Fruit fly (Drosophila melanogaster): ENCODE results near the gene bbg.

DNA sequence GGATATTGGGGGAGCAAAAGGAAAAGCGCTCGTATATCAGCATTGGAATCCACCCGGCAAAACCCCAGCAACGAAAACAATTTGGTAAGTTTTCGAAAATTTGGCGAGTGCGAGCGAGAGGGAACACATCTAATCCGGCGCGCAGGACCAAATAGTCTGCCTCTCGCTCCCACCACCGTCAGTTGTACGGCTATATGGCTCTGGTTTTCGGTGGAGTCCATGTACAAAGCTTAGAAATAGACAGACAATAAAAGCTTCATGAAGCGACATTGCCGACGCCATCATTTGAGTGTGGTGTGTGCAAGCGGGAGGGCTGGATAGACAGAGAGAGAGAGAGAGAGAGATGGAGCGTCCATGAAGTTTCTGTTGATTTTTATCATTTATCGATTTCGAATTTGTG, 44.2 kb upstream of the bbg start:
- TF ChIP-seq usp (GFP tag; optimal IDR thresholded peaks at IDR 0.05) (no peak), CG8478 (optimal IDR thresholded peaks at IDR 0.05) (no peak), Dll (optimal IDR thresholded peaks at IDR 0.05) (no peak), pan (optimal IDR thresholded peaks at IDR 0.05) (no peak)

Data from whole organism.